Fruit fly (Drosophila melanogaster) whole organism, embryonic: ENCODE data around the gene Nt5b.
A peak's percentile ranks its signal among the peaks of the same experiment; 100 is the strongest.

Experiments used
- Asciz ChIP-seq: fragments of 200-800 bp; sonication (Bioruptor generic); optimal IDR thresholded peaks from 2 replicates; lab custom pipeline; 2017; ENCODE audit warnings: missing biosample characterization, mild to moderate bottlenecking, missing genetic modification characterization, missing genetic modification reagents
- Blimp-1 ChIP-seq: fragments of 200-800 bp; sonication (Bioruptor generic); optimal IDR thresholded peaks from 3 replicates; lab custom pipeline; 2018; ENCODE audit warnings: missing biosample characterization, missing genetic modification characterization, mild to moderate bottlenecking, moderate library complexity, missing genetic modification reagents
- CG10209 ChIP-seq: fragments of 200-800 bp; sonication (Bioruptor generic); optimal IDR thresholded peaks from 3 replicates; lab custom pipeline; 2017; ENCODE audit warnings: missing biosample characterization, mild to moderate bottlenecking, missing genetic modification characterization, missing genetic modification reagents
- CG10274 ChIP-seq: fragments of 200-800 bp; sonication (Bioruptor generic); optimal IDR thresholded peaks from 3 replicates; lab custom pipeline; 2017; ENCODE audit warnings: missing biosample characterization, mild to moderate bottlenecking, missing genetic modification characterization
- CG10654 ChIP-seq: fragments of 200-800 bp; sonication (Bioruptor generic); optimal IDR thresholded peaks from 2 replicates; lab custom pipeline; 2016; ENCODE audit warnings: missing biosample characterization, missing genetic modification characterization
- CG12299 ChIP-seq: fragments of 200-800 bp; sonication (Bioruptor generic); optimal IDR thresholded peaks from 2 replicates; lab custom pipeline; 2018; ENCODE audit warnings: missing biosample characterization, mild to moderate bottlenecking, missing genetic modification characterization
- CG12744 ChIP-seq: fragments of 200-800 bp; sonication (Bioruptor generic); optimal IDR thresholded peaks from 2 replicates; lab custom pipeline; 2016; ENCODE audit warnings: missing biosample characterization, missing genetic modification characterization
- CG12769 ChIP-seq: fragments of 200-800 bp; sonication (Bioruptor generic); optimal IDR thresholded peaks from 2 replicates; lab custom pipeline; 2019; ENCODE audit warnings: missing biosample characterization, mild to moderate bottlenecking, missing genetic modification characterization, moderate library complexity
- CG13424 ChIP-seq: fragments of 200-800 bp; sonication (Bioruptor generic); optimal IDR thresholded peaks from 2 replicates; lab custom pipeline; 2019; ENCODE audit warnings: missing biosample characterization, mild to moderate bottlenecking, missing genetic modification characterization, moderate library complexity
- CG14710 ChIP-seq: fragments of 200-800 bp; sonication (Bioruptor generic); optimal IDR thresholded peaks from 3 replicates; lab custom pipeline; 2019; ENCODE audit warnings: missing biosample characterization, mild to moderate bottlenecking, missing genetic modification characterization, moderate library complexity
- CG15269 ChIP-seq: fragments of 200-800 bp; sonication (Bioruptor generic); optimal IDR thresholded peaks from 2 replicates; lab custom pipeline; 2018; ENCODE audit warnings: missing biosample characterization, mild to moderate bottlenecking, missing genetic modification characterization, moderate library complexity
- CG15479 ChIP-seq: fragments of 200-800 bp; sonication (Bioruptor generic); optimal IDR thresholded peaks from 3 replicates; lab custom pipeline; 2019; ENCODE audit warnings: missing biosample characterization, mild to moderate bottlenecking, missing genetic modification characterization, moderate library complexity
- CG17328 ChIP-seq: fragments of 200-800 bp; sonication (Bioruptor generic); IDR thresholded peaks from 2 replicates; pipeline ENCODE4 v1.3.6; 2022; ENCODE audit warnings: missing biosample characterization, missing genetic modification characterization
- CG17359 ChIP-seq: fragments of 200-800 bp; sonication (Bioruptor generic); optimal IDR thresholded peaks from 3 replicates; lab custom pipeline; 2018; ENCODE audit warnings: missing biosample characterization, mild to moderate bottlenecking, missing genetic modification characterization, moderate library complexity
- CG18599 ChIP-seq: fragments of 200-800 bp; sonication (Bioruptor generic); optimal IDR thresholded peaks from 3 replicates; lab custom pipeline; 2017; ENCODE audit warnings: missing biosample characterization, missing genetic modification characterization, mild to moderate bottlenecking, moderate library complexity, missing genetic modification reagents
- CG2875 ChIP-seq: fragments of 200-800 bp; sonication (Bioruptor generic); optimal IDR thresholded peaks from 2 replicates; lab custom pipeline; 2017; ENCODE audit warnings: missing biosample characterization, mild to moderate bottlenecking, missing genetic modification characterization, missing genetic modification reagents
- CG3407 ChIP-seq: fragments of 200-800 bp; sonication (Bioruptor generic); optimal IDR thresholded peaks from 2 replicates; lab custom pipeline; 2018; ENCODE audit warnings: missing biosample characterization, mild to moderate bottlenecking, missing genetic modification characterization
- CG4707 ChIP-seq: fragments of 200-800 bp; sonication (Bioruptor generic); optimal IDR thresholded peaks from 2 replicates; lab custom pipeline; 2018; ENCODE audit warnings: missing biosample characterization, mild to moderate bottlenecking, missing genetic modification characterization, moderate library complexity
- CG7556 ChIP-seq: fragments of 200-800 bp; sonication (Bioruptor generic); optimal IDR thresholded peaks from 2 replicates; lab custom pipeline; 2017; ENCODE audit warnings: missing biosample characterization, mild to moderate bottlenecking, missing genetic modification characterization
- CG7839 ChIP-seq: fragments of 200-800 bp; sonication (Bioruptor generic); optimal IDR thresholded peaks from 3 replicates; lab custom pipeline; 2018; ENCODE audit warnings: missing biosample characterization, mild to moderate bottlenecking, missing genetic modification characterization, moderate library complexity
- CG9932 ChIP-seq: fragments of 200-800 bp; sonication (Bioruptor generic); IDR thresholded peaks from 2 replicates; pipeline ENCODE4 v1.3.6; 2022; ENCODE audit warnings: missing biosample characterization, missing genetic modification characterization
- Doc2 ChIP-seq: fragments of 200-800 bp; sonication (Bioruptor generic); IDR thresholded peaks from 2 replicates; pipeline ENCODE4 v1.3.6; 2022; ENCODE audit warnings: missing biosample characterization, missing genetic modification characterization
- Doc3 ChIP-seq: fragments of 200-800 bp; sonication (Bioruptor generic); IDR thresholded peaks from 3 replicates; pipeline ENCODE4 v1.3.6; 2022; ENCODE audit warnings: missing biosample characterization, missing genetic modification characterization; ENCODE audit not compliant: partially characterized antibody
- HLHmδ ChIP-seq: fragments of 200-800 bp; sonication (Bioruptor generic); optimal IDR thresholded peaks from 2 replicates; lab custom pipeline; 2018; ENCODE audit warnings: missing biosample characterization, mild to moderate bottlenecking, missing genetic modification characterization, moderate library complexity
- Hand ChIP-seq: fragments of 200-800 bp; sonication (Bioruptor generic); optimal IDR thresholded peaks from 2 replicates; lab custom pipeline; 2017; ENCODE audit warnings: mild to moderate bottlenecking, missing biosample characterization, missing genetic modification reagents, missing genetic modification characterization
- Myb ChIP-seq: fragments of 200-800 bp; sonication (Bioruptor generic); optimal IDR thresholded peaks from 2 replicates; lab custom pipeline; 2016; ENCODE audit warnings: missing biosample characterization, missing genetic modification characterization
- Nf-YB ChIP-seq: fragments of 200-800 bp; sonication (Bioruptor generic); optimal IDR thresholded peaks from 3 replicates; lab custom pipeline; 2019; ENCODE audit warnings: missing biosample characterization, mild to moderate bottlenecking, missing genetic modification characterization, moderate library complexity
- Scr ChIP-seq: fragments of 200-800 bp; sonication (Bioruptor generic); IDR thresholded peaks from 2 replicates; pipeline ENCODE4 v1.3.6; 2022; ENCODE audit warnings: missing biosample characterization, missing genetic modification characterization; ENCODE audit not compliant: partially characterized antibody
- Sin3A ChIP-seq: fragments of >200 bp; optimal IDR thresholded peaks from 2 replicates; lab custom pipeline; 2018
- Tbp ChIP-seq: fragments of >200 bp; optimal IDR thresholded peaks from 2 replicates; lab custom pipeline; 2018; ENCODE audit warnings: missing biosample characterization, missing genetic modification characterization
- abd-A ChIP-seq: fragments of 200-800 bp; sonication (Bioruptor generic); optimal IDR thresholded peaks from 3 replicates; lab custom pipeline; 2019; ENCODE audit warnings: missing biosample characterization, mild to moderate bottlenecking, missing genetic modification characterization, moderate library complexity
- chn ChIP-seq: fragments of 200-800 bp; sonication (Bioruptor generic); optimal IDR thresholded peaks from 2 replicates; lab custom pipeline; 2016; ENCODE audit warnings: missing biosample characterization, missing genetic modification characterization
- croc ChIP-seq: fragments of 200-800 bp; sonication (Bioruptor generic); conservative IDR thresholded peaks from 3 replicates; pipeline ENCODE4 v1.3.6; 2022; ENCODE audit warnings: missing biosample characterization, missing genetic modification characterization
- crp ChIP-seq, 2 experiments: fragments of 200-800 bp; sonication (Bioruptor generic); optimal IDR thresholded peaks; 2 replicates in 1 of 2; 3 replicates in 1 of 2; lab custom pipeline; 2017; ENCODE audit warnings: missing biosample characterization in 2 of 2, missing genetic modification characterization in 2 of 2, mild to moderate bottlenecking in 1 of 2, moderate library complexity in 1 of 2
- dimm ChIP-seq: fragments of 200-800 bp; sonication (Bioruptor generic); IDR thresholded peaks from 2 replicates; pipeline ENCODE4 v1.3.6; 2022; ENCODE audit warnings: missing biosample characterization, missing genetic modification characterization
- dpn ChIP-seq, 2 experiments: fragments of 200-800 bp; sonication (Bioruptor generic); optimal IDR thresholded peaks; 3 replicates each; lab custom pipeline; 2016; ENCODE audit warnings: missing biosample characterization in 2 of 2, missing genetic modification characterization in 2 of 2
- ems ChIP-seq: fragments of 200-800 bp; sonication (Bioruptor generic); optimal IDR thresholded peaks from 3 replicates; lab custom pipeline; 2016; ENCODE audit warnings: missing biosample characterization, missing genetic modification characterization
- fd96Cb ChIP-seq: fragments of 200-800 bp; sonication (Bioruptor generic); optimal IDR thresholded peaks from 2 replicates; lab custom pipeline; 2018; ENCODE audit warnings: missing biosample characterization, mild to moderate bottlenecking, missing genetic modification characterization, moderate library complexity
- gro ChIP-seq: fragments of 200-800 bp; sonication (Bioruptor generic); optimal IDR thresholded peaks from 2 replicates; lab custom pipeline; 2016; ENCODE audit warnings: missing biosample characterization, missing genetic modification characterization
- lab ChIP-seq: fragments of 200-800 bp; sonication (Bioruptor generic); optimal IDR thresholded peaks from 3 replicates; lab custom pipeline; 2017; ENCODE audit warnings: missing biosample characterization, missing genetic modification characterization, mild to moderate bottlenecking, moderate library complexity, missing genetic modification reagents
- nmo ChIP-seq: fragments of 200-800 bp; sonication (Bioruptor generic); optimal IDR thresholded peaks from 2 replicates; lab custom pipeline; 2018; ENCODE audit warnings: missing biosample characterization, mild to moderate bottlenecking, missing genetic modification characterization, moderate library complexity
- pfk ChIP-seq: fragments of 200-800 bp; sonication (Bioruptor generic); optimal IDR thresholded peaks from 2 replicates; lab custom pipeline; 2018; ENCODE audit warnings: missing biosample characterization, mild to moderate bottlenecking, missing genetic modification characterization, moderate library complexity
- ranshi ChIP-seq: fragments of 200-800 bp; sonication (Bioruptor generic); IDR thresholded peaks from 2 replicates; pipeline ENCODE4 v1.3.6; 2022; ENCODE audit warnings: missing biosample characterization, missing genetic modification characterization
- so ChIP-seq: fragments of 200-800 bp; sonication (Bioruptor generic); IDR thresholded peaks from 3 replicates; pipeline ENCODE4 v1.3.6; 2022; ENCODE audit warnings: missing biosample characterization, missing genetic modification characterization
- tup ChIP-seq: fragments of 200-800 bp; sonication (Bioruptor generic); optimal IDR thresholded peaks from 2 replicates; lab custom pipeline; 2016; ENCODE audit warnings: missing biosample characterization, mild to moderate bottlenecking, missing genetic modification characterization, moderate library complexity
- unpg ChIP-seq: fragments of 200-800 bp; sonication (Bioruptor generic); optimal IDR thresholded peaks from 3 replicates; lab custom pipeline; 2018; ENCODE audit warnings: missing biosample characterization, mild to moderate bottlenecking, missing genetic modification characterization, moderate library complexity
- wdn ChIP-seq: fragments of 200-800 bp; sonication (Bioruptor generic); IDR thresholded peaks from 2 replicates; pipeline ENCODE4 v1.3.6; 2022; ENCODE audit warnings: missing biosample characterization, missing genetic modification characterization

Nt5b gene

DNA sequence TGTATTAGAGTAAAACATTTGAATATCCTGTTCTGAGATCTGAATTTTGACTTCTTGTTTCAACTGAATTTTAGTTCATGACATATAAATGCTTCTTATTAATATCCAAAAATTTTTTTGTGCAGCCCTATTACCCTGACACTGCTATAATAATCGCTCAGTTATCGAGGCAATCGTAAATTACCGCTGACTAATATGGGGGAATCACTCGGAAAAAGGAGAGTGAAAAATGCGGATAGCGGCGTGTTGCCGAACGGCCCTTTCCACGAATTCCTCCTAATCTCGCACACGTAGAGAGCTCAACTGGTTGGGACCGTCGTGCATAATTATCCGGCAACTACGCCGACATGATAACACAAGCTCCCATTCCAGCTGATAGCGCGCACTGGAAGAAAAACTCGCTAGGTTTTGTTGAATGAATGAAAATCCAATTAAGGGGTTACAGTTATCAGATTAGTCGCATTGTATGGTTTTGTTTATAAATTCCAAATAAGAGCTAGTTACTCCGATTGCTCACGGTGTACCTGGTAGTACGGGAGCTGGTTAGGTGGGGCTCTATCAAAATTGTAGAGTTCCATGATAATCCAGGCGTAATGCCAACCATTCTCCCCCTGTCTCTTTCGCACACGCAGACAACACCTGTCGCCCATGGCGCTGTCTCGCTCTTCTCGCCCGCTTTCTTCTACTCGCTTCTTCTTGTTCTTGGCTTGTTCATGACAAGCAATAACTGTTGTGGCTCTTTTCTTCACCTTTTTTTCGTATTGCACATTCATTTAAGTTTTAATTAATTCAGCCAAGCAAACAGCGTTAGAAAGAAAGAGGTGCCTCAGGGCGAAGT, 41.9 kb downstream of the Nt5b start (continued):
- TF ChIP-seq CG14710, result peak; percentile 5
- no peak for TF ChIP-seq Tbp
- peak in 1 of 2 experiments; percentile 6 for TF ChIP-seq crp (GFP tag; optimal IDR thresholded peaks at IDR 0.05; lab: Kevin White, UChicago)
- TF ChIP-seq CG12769 (tag; lab: Kevin White, UChicago), result peak; percentile 96
- no peak for TF ChIP-seq Doc3 (GFP tag; lab: Robert Waterston, UW)
- peak; percentile 60 for TF ChIP-seq CG10209 (GFP tag; lab: Kevin White, UChicago)
- TF ChIP-seq Myb (GFP tag; lab: Kevin White, UChicago), result peak; percentile 52
- peak; percentile 80 for TF ChIP-seq wdn (GFP tag; lab: Robert Waterston, UW)
- TF ChIP-seq CG15479, result no peak
- peak; percentile 62 for TF ChIP-seq so (GFP tag; lab: Robert Waterston, UW)
- peak; percentile 65 to 70 for TF ChIP-seq dpn (GFP tag; optimal IDR thresholded peaks at IDR 0.05; lab: Kevin White, UChicago)
- TF ChIP-seq ems (GFP tag; lab: Kevin White, UChicago), result peak; percentile 64
- TF ChIP-seq CG2875 (GFP tag; lab: Kevin White, UChicago), result peak; percentile 44
- TF ChIP-seq chn (GFP tag; lab: Kevin White, UChicago), result peak; percentile 22
- TF ChIP-seq Asciz (GFP tag; lab: Kevin White, UChicago), result no peak
- TF ChIP-seq croc (GFP tag; lab: Robert Waterston, UW), result peak; percentile 12; the same call in 1 of the 3 replicates
- peak; percentile 90 for TF ChIP-seq CG18599 (GFP tag; lab: Kevin White, UChicago)
- TF ChIP-seq dimm, result peak; percentile 48; the same call in 1 of the 2 replicates
- peak; percentile 28 for TF ChIP-seq CG10654 (GFP tag; lab: Kevin White, UChicago)
- peak; percentile 35 for TF ChIP-seq tup (GFP tag; lab: Kevin White, UChicago)
- peak; percentile 71 for TF ChIP-seq CG7556
- TF ChIP-seq Blimp-1, result peak; percentile 55
- peak; percentile 82 for TF ChIP-seq CG17328 (GFP tag; lab: Robert Waterston, UW)
- peak; percentile 80 for TF ChIP-seq CG7839
- TF ChIP-seq unpg (GFP tag; lab: Kevin White, UChicago), result peak; percentile 61
- no peak for TF ChIP-seq Nf-YB (GFP tag; lab: Kevin White, UChicago)
- peak; percentile 59 for TF ChIP-seq CG13424 (tag; lab: Kevin White, UChicago)
- TF ChIP-seq Doc2 (GFP tag; lab: Robert Waterston, UW), result peak; percentile 17; the same call in 1 of the 2 replicates
- TF ChIP-seq Sin3A (lab: Kevin White, UChicago), result no peak
- TF ChIP-seq fd96Cb, result peak; percentile 25
- peak; percentile 48 for TF ChIP-seq nmo (GFP tag; lab: Kevin White, UChicago)
- no peak for TF ChIP-seq Scr (GFP tag; lab: Robert Waterston, UW)
- TF ChIP-seq CG12744 (GFP tag; lab: Kevin White, UChicago), result no peak
- TF ChIP-seq CG10274, result peak; percentile 63
- peak; percentile 77 for TF ChIP-seq CG9932
- peak; percentile 82 for TF ChIP-seq Hand (GFP tag; lab: Kevin White, UChicago)
- TF ChIP-seq CG4707 (GFP tag; lab: Kevin White, UChicago), result peak; percentile 59
- no peak for TF ChIP-seq abd-A
- TF ChIP-seq pfk, result peak; percentile 7
- TF ChIP-seq lab (GFP tag; lab: Kevin White, UChicago), result peak; percentile 90
- TF ChIP-seq ranshi (GFP tag; lab: Robert Waterston, UW), result peak; percentile 83
- peak; percentile 70 for TF ChIP-seq CG17359 (tag; lab: Kevin White, UChicago)
- no peak for TF ChIP-seq CG3407 (GFP tag; lab: Kevin White, UChicago)
- TF ChIP-seq HLHmδ, result no peak
- TF ChIP-seq CG12299 (tag; lab: Kevin White, UChicago), result peak; percentile 41
- peak; percentile 76 for TF ChIP-seq CG15269
- peak; percentile 82 for TF ChIP-seq gro
